Fruit fly (Drosophila melanogaster): Measurements from ENCODE around the gene CG33500.

Gene CG33500

DNA sequence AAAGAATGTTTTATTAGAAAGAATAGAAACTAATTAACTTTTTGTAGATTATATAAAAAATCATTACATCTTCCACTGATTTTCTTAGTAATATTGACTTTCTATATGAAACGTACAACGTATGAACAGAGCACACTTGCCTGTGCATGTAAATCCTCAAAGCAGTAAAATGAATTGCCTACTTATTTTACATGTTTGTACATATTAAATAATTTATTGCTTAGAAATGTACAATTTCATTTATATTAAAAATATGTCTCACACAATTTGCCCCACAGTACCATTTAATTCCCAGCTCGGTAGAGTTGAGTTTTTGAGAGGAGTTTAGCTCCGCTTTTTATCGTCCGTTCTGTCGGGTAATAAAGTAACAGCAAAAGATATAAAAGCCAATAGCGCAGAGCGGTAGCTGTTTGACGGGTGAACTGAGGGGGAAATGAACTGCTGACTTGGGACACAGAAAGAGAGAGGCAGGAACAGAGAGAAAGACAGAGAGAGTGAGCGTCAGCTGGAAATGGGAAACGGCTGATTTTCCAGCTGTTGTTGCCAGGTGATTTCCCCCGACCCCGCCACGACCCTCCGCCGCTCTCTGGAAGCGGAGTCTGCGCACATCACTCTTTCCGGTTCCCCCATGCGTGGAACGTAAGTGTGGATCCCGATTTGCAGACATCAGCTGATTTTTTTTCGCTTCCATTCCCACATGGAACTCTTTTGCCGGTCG lies 15.2 kb upstream of the CG33500 start (continued):
- TF ChIP-seq CG8290 (GFP tag; optimal IDR thresholded peaks at IDR 0.05) (no peak), CG8290 (tag; optimal IDR thresholded peaks at IDR 0.05) (peak in 1 of 2 experiments; percentile 44), CG8478 (optimal IDR thresholded peaks at IDR 0.05) (no peak), mld (GFP tag; IDR thresholded peaks at IDR 0.05; ENCODE audit: partially characterized antibody) (no peak), CG6854 (GFP tag; optimal IDR thresholded peaks at IDR 0.05) (no peak), HmgZ (tag; optimal IDR thresholded peaks at IDR 0.05) (no peak), kay (GFP tag; optimal IDR thresholded peaks at IDR 0.05) (no peak), E2f1 (GFP tag; IDR thresholded peaks at IDR 0.05) (no peak), ab (GFP tag; optimal IDR thresholded peaks at IDR 0.05) (no peak), Lpt (GFP tag; optimal IDR thresholded peaks at IDR 0.05) (no peak), disco-r (GFP tag; optimal IDR thresholded peaks at IDR 0.05) (no peak), C15 (GFP tag; IDR thresholded peaks at IDR 0.05) (no peak), seq (GFP tag; IDR thresholded peaks at IDR 0.05) (no peak; the same call in 1 of the 2 replicates), CG43689 (GFP tag; IDR thresholded peaks at IDR 0.05) (no peak), CG10959 (GFP tag; IDR thresholded peaks at IDR 0.05) (no peak), Ets65A (GFP tag) (no peak), CG15269 (tag; optimal IDR thresholded peaks at IDR 0.05) (peak; percentile 24), Side (GFP tag; optimal IDR thresholded peaks at IDR 0.05) (no peak), prd (optimal IDR thresholded peaks at IDR 0.05) (no peak), prd (GFP tag; IDR thresholded peaks at IDR 0.05) (no peak), Sox100B (GFP tag; optimal IDR thresholded peaks at IDR 0.05) (no peak), Tbp (GFP tag; optimal IDR thresholded peaks at IDR 0.05) (no peak), ro (GFP tag; IDR thresholded peaks at IDR 0.05) (no peak), CG15011 (GFP tag; optimal IDR thresholded peaks at IDR 0.05) (no peak), CG32532 (GFP tag; IDR thresholded peaks at IDR 0.05) (peak; percentile 48; the same call in 1 of the 2 replicates), CG17912 (GFP tag; optimal IDR thresholded peaks at IDR 0.05) (peak; percentile 49), YL-1 (GFP tag; optimal IDR thresholded peaks at IDR 0.05) (no peak), repo (GFP tag; optimal IDR thresholded peaks at IDR 0.05) (no peak), Rx (GFP tag; IDR thresholded peaks at IDR 0.05) (no peak), Trl (optimal IDR thresholded peaks at IDR 0.05) (peak; percentile 61 to 72), Trl (GFP tag; optimal IDR thresholded peaks at IDR 0.05) (no peak), CG3726 (GFP tag; IDR thresholded peaks at IDR 0.05) (no peak), CG2120 (GFP tag; optimal IDR thresholded peaks at IDR 0.05) (no peak), ato (GFP tag; IDR thresholded peaks at IDR 0.05; ENCODE audit: partially characterized antibody) (no peak), CG10209 (GFP tag; optimal IDR thresholded peaks at IDR 0.05) (peak; percentile 14), CG6272 (GFP tag; IDR thresholded peaks at IDR 0.05) (no peak), so (GFP tag; IDR thresholded peaks at IDR 0.05) (no peak; the same call in 2 of the 3 replicates), da (GFP tag; optimal IDR thresholded peaks at IDR 0.05) (no peak), CG11456 (GFP tag; IDR thresholded peaks at IDR 0.05) (no peak), CG13123 (GFP tag; optimal IDR thresholded peaks at IDR 0.05) (no peak), row (GFP tag; IDR thresholded peaks at IDR 0.05) (no peak), Mrtf (GFP tag; IDR thresholded peaks at IDR 0.05) (no peak), abd-A (tag; optimal IDR thresholded peaks at IDR 0.05) (peak; percentile 78), ftz-f1 (GFP tag; optimal IDR thresholded peaks at IDR 0.05) (no peak), Dbx (GFP tag; IDR thresholded peaks at IDR 0.05) (peak; percentile 57; the same call in 1 of the 3 replicates), bcd (GFP tag; optimal IDR thresholded peaks at IDR 0.05) (no peak), CG10654 (GFP tag; optimal IDR thresholded peaks at IDR 0.05) (no peak), pros (GFP tag; optimal IDR thresholded peaks at IDR 0.05) (peak; percentile 51), CG12236 (GFP tag; optimal IDR thresholded peaks at IDR 0.05) (no peak), stc (GFP tag; IDR thresholded peaks at IDR 0.05) (no peak), vvl (GFP tag; IDR thresholded peaks at IDR 0.05) (peak; percentile 61; the same call in 1 of the 2 replicates), Bteb2 (GFP tag; optimal IDR thresholded peaks at IDR 0.05) (no peak), CG32772 (GFP tag; IDR thresholded peaks at IDR 0.05) (no peak)

Measured in whole organism, embryonic.